Worm (Caenorhabditis elegans): ENCODE measurements around the gene R10D12.8.
A peak's percentile ranks its signal among the peaks of the same experiment; 100 is the strongest.

Gene R10D12.8

ce11 chrV:13960916-13961315 is 7.8 kb upstream of the R10D12.8 start, which contains the start of gene srh-24:
Gene srh-24, minus strand, starts transcription at chrV:13961016.
- TF ChIP-seq elt-3 (tag; optimal IDR thresholded peaks at IDR 0.05) (no peak), C04F5.9 (tag; optimal IDR thresholded peaks at IDR 0.05) (no peak), mep-1 (tag; optimal IDR thresholded peaks at IDR 0.05) (no peak), zip-4 (GFP tag; optimal IDR thresholded peaks at IDR 0.05) (no peak), lsy-2 (tag; optimal IDR thresholded peaks at IDR 0.05) (no peak), nhr-85 (tag) (no peak), unc-130 (tag; optimal IDR thresholded peaks at IDR 0.05) (no peak), snpc-4 (tag; optimal IDR thresholded peaks at IDR 0.05) (no peak)

- TF ChIP-seq C16A3.4 (tag; optimal IDR thresholded peaks at IDR 0.05) (no peak), xbp-1 (tag; optimal IDR thresholded peaks at IDR 0.05) (no peak), mab-9 (GFP tag; IDR thresholded peaks at IDR 0.05) (no peak)
These were observed 5.2 kb upstream of the R10D12.8 start, which contains the start of gene R10D12.10 for ce11 chrV:13958247-13958646. Gene R10D12.10, minus strand, starts transcription at chrV:13958347.

- no peak for TF ChIP-seq fkh-8 (tag; optimal IDR thresholded peaks at IDR 0.05)
These were observed 4.6 kb upstream of the R10D12.8 start for ce11 chrV:13957691-13958090.

ce11 chrV:13955370-13956089 is 2.4 kb upstream of the R10D12.8 start:
- TF ChIP-seq tlp-1 (tag; optimal IDR thresholded peaks at IDR 0.05) (no peak), unc-130 (tag; optimal IDR thresholded peaks at IDR 0.05) (no peak), mdl-1 (tag; optimal IDR thresholded peaks at IDR 0.05) (no peak), jun-1 (tag; optimal IDR thresholded peaks at IDR 0.05) (no peak), zip-4 (GFP tag; optimal IDR thresholded peaks at IDR 0.05) (no peak), sox-4 (tag; optimal IDR thresholded peaks at IDR 0.05) (no peak), C16A3.4 (tag; optimal IDR thresholded peaks at IDR 0.05) (no peak), elt-3 (tag; optimal IDR thresholded peaks at IDR 0.05) (no peak), ztf-4 (tag; optimal IDR thresholded peaks at IDR 0.05) (no peak), efl-1 (optimal IDR thresholded peaks at IDR 0.05) (no peak), efl-1 (GFP tag; optimal IDR thresholded peaks at IDR 0.05 in 1 of 2) (no peak), nhr-84 (tag; optimal IDR thresholded peaks at IDR 0.05) (no peak), ceh-88 (GFP tag; IDR thresholded peaks at IDR 0.05) (no peak), ceh-63 (GFP tag; optimal IDR thresholded peaks at IDR 0.05) (no peak), fkh-8 (tag; optimal IDR thresholded peaks at IDR 0.05) (no peak), zag-1 (tag; optimal IDR thresholded peaks at IDR 0.05) (no peak), fos-1 (tag; optimal IDR thresholded peaks at IDR 0.05) (no peak), nhr-19 (GFP tag; conservative IDR thresholded peaks at IDR 0.05) (no peak)

ce11 chrV:13954056-13954455 is 965 bp upstream of the R10D12.8 start, which contains the start of gene swt-6:
Gene swt-6, plus strand, starts transcription at chrV:13954356.
- TF ChIP-seq efl-1 (optimal IDR thresholded peaks at IDR 0.05) (no peak), efl-1 (GFP tag; optimal IDR thresholded peaks at IDR 0.05 in 1 of 2) (peak in 1 of 2 experiments; percentile 22), pqm-1 (tag; optimal IDR thresholded peaks at IDR 0.05) (no peak), nhr-77 (tag; optimal IDR thresholded peaks at IDR 0.05) (no peak)

ce11 chrV:13949752-13950151 is 3.3 kb downstream of the R10D12.8 start, which contains the start of gene R10D12.7:
Gene R10D12.7, plus strand, starts transcription at chrV:13950052.
- TF ChIP-seq nhr-12 (tag; optimal IDR thresholded peaks at IDR 0.05) (no peak), rnt-1 (tag; optimal IDR thresholded peaks at IDR 0.05) (no peak), zip-4 (GFP tag; optimal IDR thresholded peaks at IDR 0.05) (no peak)

- TF ChIP-seq sptf-1 (tag; optimal IDR thresholded peaks at IDR 0.05) (no peak), mep-1 (tag; optimal IDR thresholded peaks at IDR 0.05) (no peak), sox-4 (tag; optimal IDR thresholded peaks at IDR 0.05) (no peak)
These were observed 4.1 kb downstream of the R10D12.8 start, which contains the start of gene R10D12.6 for ce11 chrV:13949010-13949409. Gene R10D12.6, plus strand, starts transcription at chrV:13949310.
